Worm (Caenorhabditis elegans) whole organism, L1 larva: Measurements from ENCODE around the gene F26F2.4.

ENCODE experiments used
- ceh-8 ChIP-seq: fragments of 200-800 bp; sonication (Bioruptor generic); optimal IDR thresholded peaks from 2 replicates; lab custom pipeline; 2018; ENCODE audit warnings: mild to moderate bottlenecking, missing genetic modification characterization, moderate library complexity, missing compliant biosample characterization
- egl-27 ChIP-seq, 2 experiments: fragments of 150-350 bp in 1 of 2; sonication (generic microtip); optimal IDR thresholded peaks; 3 replicates each; lab custom pipeline; 2017 to 2018; ENCODE audit warnings: missing biosample characterization in 2 of 2, missing genetic modification characterization in 2 of 2, missing genetic modification reagents in 2 of 2
- nhr-19 ChIP-seq: fragments of 200-800 bp; sonication (Bioruptor generic); conservative IDR thresholded peaks from 2 replicates; pipeline ENCODE4 v1.3.6; 2022; ENCODE audit warnings: missing genetic modification characterization, missing compliant biosample characterization
- nhr-77 ChIP-seq: fragments of 150-350 bp; optimal IDR thresholded peaks from 2 replicates; lab custom pipeline; 2014; ENCODE audit warnings: missing biosample characterization, missing genetic modification characterization
- unc-62 ChIP-seq: fragments of 150-350 bp; optimal IDR thresholded peaks from 2 replicates; lab custom pipeline; 2014; ENCODE audit warnings: missing biosample characterization, missing genetic modification reagents, missing genetic modification characterization
- ztf-11 ChIP-seq, 2 experiments: sonication (generic microtip); optimal IDR thresholded peaks; 2 replicates each; lab custom pipeline; 2016 to 2017; ENCODE audit warnings: missing genetic modification characterization in 2 of 2, missing biosample characterization in 1 of 2, missing compliant biosample characterization in 1 of 2

- TF ChIP-seq nhr-77 (tag; lab: Kevin White, UChicago) = no peak
- TF ChIP-seq egl-27 (tag; optimal IDR thresholded peaks at IDR 0.05; lab: Kevin White, UChicago) = no peak
- TF ChIP-seq nhr-19 (GFP tag; lab: Robert Waterston, UW) = no peak
- no peak for TF ChIP-seq ceh-8 (GFP tag; lab: Kevin White, UChicago)
- no peak for TF ChIP-seq unc-62 (GFP tag; lab: Kevin White, UChicago)
- TF ChIP-seq ztf-11 (tag; optimal IDR thresholded peaks at IDR 0.05; lab: Kevin White, UChicago) = no peak
Measured at ce11 chrV:20574872-20575271, 5.8 kb downstream of the F26F2.4 start.
